Worm (Caenorhabditis elegans): ENCODE data around the gene ZK54.3.
A peak's percentile ranks its signal among the peaks of the same experiment; 100 is the strongest.

ZK54.3 gene

ce11 chrX:17451410-17451809 is 15.4 kb downstream of the ZK54.3 start, which contains the start of gene C36E6.2:
TSS of gene C36E6.2 (plus strand) at chrX:17451670.
- TF ChIP-seq K11D2.4 (GFP tag; IDR thresholded peaks at IDR 0.05): 0 out of 2 replicates have a peak, but pooled peaks have one; percentile 30
- no peak for TF ChIP-seq zfh-2 (GFP tag; conservative IDR thresholded peaks at IDR 0.05)
- no peak for TF ChIP-seq xnd-1 (tag; optimal IDR thresholded peaks at IDR 0.05)
- no peak for TF ChIP-seq somi-1 (GFP tag; optimal IDR thresholded peaks at IDR 0.05)
- TF ChIP-seq F23B12.7 (tag; optimal IDR thresholded peaks at IDR 0.05; ENCODE audit: insufficient read depth): peak; percentile 15
- TF ChIP-seq fkh-3 (tag; optimal IDR thresholded peaks at IDR 0.05): no peak
- no peak for TF ChIP-seq let-526 (GFP tag; IDR thresholded peaks at IDR 0.05)
- TF ChIP-seq egl-18 (GFP tag; IDR thresholded peaks at IDR 0.05): 0 out of 2 replicates have a peak, but pooled peaks have one; percentile 16
- TF ChIP-seq T26A5.8 (tag; optimal IDR thresholded peaks at IDR 0.05): no peak
- TF ChIP-seq tbp1 (GFP tag; optimal IDR thresholded peaks at IDR 0.05): peak; percentile 26
- no peak for TF ChIP-seq hsf-1 (GFP tag; IDR thresholded peaks at IDR 0.05)
- TF ChIP-seq die-1 (tag; optimal IDR thresholded peaks at IDR 0.05): no peak
- TF ChIP-seq ztf-22 (GFP tag; optimal IDR thresholded peaks at IDR 0.05): no peak
- no peak for TF ChIP-seq hlh-26 (GFP tag; conservative IDR thresholded peaks at IDR 0.05)
- no peak for TF ChIP-seq sdz-38 (tag; optimal IDR thresholded peaks at IDR 0.05)
- no peak for TF ChIP-seq aptf-3 (GFP tag; IDR thresholded peaks at IDR 0.05)
- TF ChIP-seq snpc-4 (GFP tag; optimal IDR thresholded peaks at IDR 0.05): no peak
- TF ChIP-seq snpc-4 (tag; optimal IDR thresholded peaks at IDR 0.05): peak in 1 of 4 experiments; percentile 39
- no peak for TF ChIP-seq ztf-25 (GFP tag; IDR thresholded peaks at IDR 0.05)
- no peak for TF ChIP-seq aptf-2 (GFP tag; conservative IDR thresholded peaks at IDR 0.05)
- TF ChIP-seq lin-40 (tag; optimal IDR thresholded peaks at IDR 0.05): peak; percentile 70
- TF ChIP-seq tbx-9 (tag; optimal IDR thresholded peaks at IDR 0.05; ENCODE audit: borderline replicate concordance): no peak
- TF ChIP-seq F37B4.10 (GFP tag; IDR thresholded peaks at IDR 0.05): no peak
- no peak for TF ChIP-seq F39B2.1 (GFP tag; IDR thresholded peaks at IDR 0.05)
- no peak for TF ChIP-seq pha-4 (tag; optimal IDR thresholded peaks at IDR 0.05)
- peak; percentile 86 for TF ChIP-seq hmg-1.2 (GFP tag; IDR thresholded peaks at IDR 0.05)
- no peak for TF ChIP-seq madf-6 (GFP tag; IDR thresholded peaks at IDR 0.05)
- no peak for TF ChIP-seq nfya-2 (GFP tag; IDR thresholded peaks at IDR 0.05)
- no peak for TF ChIP-seq Y53G8AR.9 (GFP tag; conservative IDR thresholded peaks at IDR 0.05)
- no peak for TF ChIP-seq mcd-1 (GFP tag; IDR thresholded peaks at IDR 0.05)
- peak; percentile 15 for TF ChIP-seq K12H6.12 (tag; optimal IDR thresholded peaks at IDR 0.05)
- TF ChIP-seq ceh-27 (GFP tag; optimal IDR thresholded peaks at IDR 0.05): peak; percentile 65
- no peak for TF ChIP-seq nhr-27 (tag; optimal IDR thresholded peaks at IDR 0.05)
- peak; percentile 27 for TF ChIP-seq nhr-80 (tag; optimal IDR thresholded peaks at IDR 0.05)
- TF ChIP-seq let-607 (tag; optimal IDR thresholded peaks at IDR 0.05): no peak
- peak; percentile 33 for TF ChIP-seq attf-5 (GFP tag; optimal IDR thresholded peaks at IDR 0.05)
- TF ChIP-seq rcor-1 (GFP tag; IDR thresholded peaks at IDR 0.05): no peak; the same call in 1 of the 2 replicates
- TF ChIP-seq F57C9.4 (tag; optimal IDR thresholded peaks at IDR 0.05): no peak

ce11 chrX:17447212-17447611 is 19.6 kb downstream of the ZK54.3 start:
- peak; percentile 77; the same call in 1 of the 2 replicates for TF ChIP-seq madf-3 (GFP tag; IDR thresholded peaks at IDR 0.05)
- 0 out of 2 replicates have a peak, but pooled peaks have one; percentile 23 for TF ChIP-seq egrh-3 (GFP tag; IDR thresholded peaks at IDR 0.05)
